Worm (Caenorhabditis elegans): ENCODE data around the gene T15B12.1.

Gene T15B12.1

ce11 chrIII:5263299-5263993, 24.5 kb upstream of the T15B12.1 start, which contains the start of the genes C34E10.9 and hap-1:
Gene C34E10.9 (minus strand): TSS chrIII:5263399.
Gene hap-1 (plus strand): TSS chrIII:5263943.
- no peak for TF ChIP-seq hmbx-1 (tag; optimal IDR thresholded peaks at IDR 0.05)
- TF ChIP-seq ets-7 (tag; optimal IDR thresholded peaks at IDR 0.05), result no peak
- TF ChIP-seq tbx-37 (GFP tag; conservative IDR thresholded peaks at IDR 0.05), result no peak
- no peak for TF ChIP-seq flt-1 (GFP tag; IDR thresholded peaks at IDR 0.05)
- TF ChIP-seq ceh-13 (GFP tag; optimal IDR thresholded peaks at IDR 0.05), result no peak
- no peak for TF ChIP-seq tbx-11 (GFP tag; IDR thresholded peaks at IDR 0.05)
- no peak for TF ChIP-seq ceh-36 (tag; optimal IDR thresholded peaks at IDR 0.05)
- no peak for TF ChIP-seq F13C5.2 (tag; optimal IDR thresholded peaks at IDR 0.05)
- no peak for TF ChIP-seq sea-1 (GFP tag; conservative IDR thresholded peaks at IDR 0.05)
- TF ChIP-seq aly-1 (tag; optimal IDR thresholded peaks at IDR 0.05), result no peak

ce11 chrIII:5264813-5265212, 23.2 kb upstream of the T15B12.1 start, which contains the start of gene gro-1:
Gene gro-1 (plus strand): TSS chrIII:5265113.
- TF ChIP-seq sea-1 (GFP tag; conservative IDR thresholded peaks at IDR 0.05), result no peak
- TF ChIP-seq pes-1 (GFP tag; IDR thresholded peaks at IDR 0.05), result no peak
- TF ChIP-seq tbx-11 (GFP tag; IDR thresholded peaks at IDR 0.05), result no peak
- no peak for TF ChIP-seq flt-1 (GFP tag; IDR thresholded peaks at IDR 0.05)
- no peak for TF ChIP-seq tbx-37 (GFP tag; conservative IDR thresholded peaks at IDR 0.05)
- TF ChIP-seq aly-1 (tag; optimal IDR thresholded peaks at IDR 0.05), result no peak
- TF ChIP-seq hnd-1 (tag; optimal IDR thresholded peaks at IDR 0.05), result no peak
- no peak for TF ChIP-seq ama-1 (optimal IDR thresholded peaks at IDR 0.05)
- no peak for TF ChIP-seq B0310.2 (tag; optimal IDR thresholded peaks at IDR 0.05)
- TF ChIP-seq F13C5.2 (tag; optimal IDR thresholded peaks at IDR 0.05), result no peak
- TF ChIP-seq hmbx-1 (tag; optimal IDR thresholded peaks at IDR 0.05), result no peak
- TF ChIP-seq ets-7 (tag; optimal IDR thresholded peaks at IDR 0.05), result no peak

DNA sequence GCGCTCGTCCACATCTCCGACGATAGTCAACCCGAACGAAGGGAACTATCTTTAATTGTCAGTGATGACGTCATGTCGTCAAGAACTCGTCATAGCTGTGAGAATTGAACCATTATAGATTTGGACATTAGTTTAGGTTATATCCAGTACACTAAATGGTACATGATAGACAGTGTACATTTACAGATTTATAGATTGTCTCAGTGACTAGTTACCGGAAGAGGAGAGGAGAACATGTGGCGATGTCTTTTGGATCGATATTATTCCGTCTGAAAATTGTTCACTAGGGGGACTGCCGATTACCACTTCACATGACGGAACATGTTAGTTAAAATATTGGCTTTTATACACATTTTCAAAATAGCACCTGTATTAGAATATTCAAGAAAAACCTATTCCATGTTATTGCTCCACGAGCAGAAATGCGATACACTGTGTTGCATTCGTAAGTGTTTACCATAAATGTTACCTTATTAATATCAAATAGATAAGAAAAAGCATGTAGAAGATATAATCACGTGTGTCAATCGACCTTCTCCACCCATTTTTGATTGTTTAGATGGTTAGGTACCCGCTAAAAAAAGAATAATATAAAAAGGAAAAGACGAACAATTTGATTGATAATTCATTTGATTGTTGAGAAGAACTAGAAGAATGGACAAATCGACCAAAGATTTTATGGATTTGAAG, 20.6 kb upstream of the T15B12.1 start, which contains the start of gene ZC395.5:
Gene ZC395.5 (plus strand): TSS at position 632 of the 690 bp plus-strand sequence.
- TF ChIP-seq tbx-37 (GFP tag; conservative IDR thresholded peaks at IDR 0.05), result no peak

DNA sequence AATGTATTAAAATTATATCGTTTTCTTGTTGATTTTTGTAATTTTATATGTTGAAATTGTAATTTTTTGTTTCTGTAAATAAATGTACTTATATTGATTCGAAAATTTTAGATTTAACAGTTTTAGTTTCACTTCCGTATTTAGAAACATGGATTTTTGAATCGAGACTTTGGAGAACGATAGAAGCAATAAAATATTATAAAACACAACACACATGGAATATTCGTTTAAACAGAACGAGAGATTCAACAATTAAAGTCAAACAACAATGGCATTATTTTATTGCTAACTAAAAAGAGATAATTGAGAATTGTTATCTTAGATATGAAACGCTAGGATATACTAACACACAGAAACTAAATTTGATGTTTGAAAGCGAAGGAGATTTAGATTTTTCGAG, 19.5 kb upstream of the T15B12.1 start:
- TF ChIP-seq aly-1 (tag; optimal IDR thresholded peaks at IDR 0.05), result no peak
- TF ChIP-seq pes-1 (GFP tag; IDR thresholded peaks at IDR 0.05), result no peak
- no peak for TF ChIP-seq hmbx-1 (tag; optimal IDR thresholded peaks at IDR 0.05)

DNA sequence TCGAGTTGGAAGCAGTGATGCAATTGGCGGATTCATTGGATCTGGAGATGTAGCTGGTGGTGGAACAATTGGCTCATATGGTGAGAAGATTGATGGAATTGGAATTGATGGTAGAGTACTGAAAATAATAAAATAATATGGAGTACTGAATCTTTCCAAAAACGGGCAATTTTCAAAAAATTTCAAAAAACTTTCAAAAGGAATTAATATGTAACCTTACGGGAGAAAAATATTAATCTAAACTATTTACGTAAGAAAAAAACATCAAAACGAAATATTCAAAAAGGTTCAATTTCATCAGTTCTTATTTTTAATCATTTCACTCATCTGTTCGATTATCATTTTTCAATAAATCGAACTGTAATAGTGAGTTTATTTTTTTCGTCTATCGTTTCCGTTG, 18.2 kb upstream of the T15B12.1 start, which contains the start of gene ZC395.4:
Gene ZC395.4 (plus strand): TSS at position 301 of the 400 bp plus-strand sequence.
- no peak for TF ChIP-seq ceh-36 (tag; optimal IDR thresholded peaks at IDR 0.05)
- TF ChIP-seq tbx-37 (GFP tag; conservative IDR thresholded peaks at IDR 0.05), result no peak
- TF ChIP-seq hmg-4 (GFP tag; optimal IDR thresholded peaks at IDR 0.05), result no peak
- TF ChIP-seq tbx-11 (GFP tag; IDR thresholded peaks at IDR 0.05), result no peak
- TF ChIP-seq pes-1 (GFP tag; IDR thresholded peaks at IDR 0.05), result no peak

- TF ChIP-seq hmg-4 (GFP tag; optimal IDR thresholded peaks at IDR 0.05), result no peak
- no peak for TF ChIP-seq ama-1 (optimal IDR thresholded peaks at IDR 0.05)
- TF ChIP-seq pes-1 (GFP tag; IDR thresholded peaks at IDR 0.05), result no peak
- no peak for TF ChIP-seq aly-1 (tag; optimal IDR thresholded peaks at IDR 0.05)
- no peak for TF ChIP-seq tbx-11 (GFP tag; IDR thresholded peaks at IDR 0.05)
- no peak for TF ChIP-seq B0310.2 (tag; optimal IDR thresholded peaks at IDR 0.05)
- TF ChIP-seq scrt-1 (GFP tag; IDR thresholded peaks at IDR 0.05), result no peak
- TF ChIP-seq ets-7 (tag; optimal IDR thresholded peaks at IDR 0.05), result no peak
- TF ChIP-seq ceh-36 (tag; optimal IDR thresholded peaks at IDR 0.05), result no peak
Observed at ce11 chrIII:5273396-5273857, 14.6 kb upstream of the T15B12.1 start, which contains the start of gene ztf-8. Gene ztf-8 (minus strand): TSS chrIII:5273471.

ce11 chrIII:5274250-5274649, 13.7 kb upstream of the T15B12.1 start:
- TF ChIP-seq aly-1 (tag; optimal IDR thresholded peaks at IDR 0.05) (no peak), scrt-1 (GFP tag; IDR thresholded peaks at IDR 0.05) (no peak), F13C5.2 (tag; optimal IDR thresholded peaks at IDR 0.05) (no peak)

DNA sequence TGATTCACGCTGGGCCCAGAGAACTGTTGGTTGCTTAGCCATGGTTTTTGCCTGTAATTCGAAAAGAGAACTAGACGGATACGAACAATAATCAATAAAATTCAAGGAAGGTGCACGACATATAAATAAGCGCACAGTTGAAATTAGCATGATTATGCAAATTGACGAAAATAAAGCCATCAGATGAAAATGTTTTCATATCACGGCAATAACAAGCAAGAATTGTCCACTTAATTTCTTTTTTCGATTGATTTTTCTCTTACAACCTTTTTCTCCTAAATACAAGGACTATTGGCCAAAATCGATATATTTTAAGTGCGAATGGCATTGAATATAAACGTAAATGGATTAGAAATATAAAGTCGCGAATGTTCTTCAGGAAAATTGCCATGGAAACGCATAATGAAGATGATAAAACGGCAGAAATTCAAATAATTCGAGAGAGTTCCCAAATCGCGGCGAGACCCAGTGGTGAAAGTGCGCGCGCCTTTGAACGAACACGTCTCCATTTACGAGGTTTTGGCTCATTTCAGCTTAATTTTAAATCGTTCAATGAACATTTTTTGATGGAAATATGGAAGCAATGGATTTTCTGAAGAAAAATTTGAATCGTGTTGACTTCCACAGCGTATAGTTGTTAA, 13.1 kb upstream of the T15B12.1 start, which contains the start of the genes daf-41 and toc-1:
Gene daf-41 (minus strand): TSS at position 51 of the 641 bp plus-strand sequence.
Gene toc-1 (plus strand): TSS at position 537 of the 641 bp plus-strand sequence.
- TF ChIP-seq F13C5.2 (tag; optimal IDR thresholded peaks at IDR 0.05) (peak; percentile 13), scrt-1 (GFP tag; IDR thresholded peaks at IDR 0.05) (no peak)

DNA sequence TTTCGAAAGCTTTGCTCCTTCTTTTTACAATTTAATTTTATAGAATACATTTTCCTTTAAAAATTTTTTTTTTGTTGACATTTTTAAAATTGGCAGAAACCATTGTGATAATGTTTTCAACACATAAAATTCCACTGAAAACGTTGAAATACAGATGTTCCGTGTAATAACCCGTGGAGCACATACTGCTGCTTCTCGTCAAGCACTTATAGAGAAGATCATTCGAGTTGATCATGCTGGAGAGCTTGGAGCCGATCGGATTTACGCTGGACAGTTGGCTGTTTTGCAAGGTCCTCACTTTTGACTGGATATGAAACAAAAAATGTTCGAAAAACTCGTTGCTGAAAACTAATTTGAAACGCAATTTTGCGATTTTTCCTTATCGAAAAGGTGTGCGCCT, 10.2 kb upstream of the T15B12.1 start, which contains the start of gene clk-1:
Gene clk-1 (plus strand): TSS at position 155 of the 400 bp plus-strand sequence.
- TF ChIP-seq flt-1 (GFP tag; IDR thresholded peaks at IDR 0.05) (no peak), ceh-13 (GFP tag; optimal IDR thresholded peaks at IDR 0.05) (no peak), F13C5.2 (tag; optimal IDR thresholded peaks at IDR 0.05) (no peak), tra-4 (tag; optimal IDR thresholded peaks at IDR 0.05) (no peak), hmbx-1 (tag; optimal IDR thresholded peaks at IDR 0.05) (no peak), scrt-1 (GFP tag; IDR thresholded peaks at IDR 0.05) (no peak), B0310.2 (tag; optimal IDR thresholded peaks at IDR 0.05) (no peak), ama-1 (optimal IDR thresholded peaks at IDR 0.05) (no peak), ceh-36 (tag; optimal IDR thresholded peaks at IDR 0.05) (no peak), sea-1 (GFP tag; conservative IDR thresholded peaks at IDR 0.05) (no peak), tbx-11 (GFP tag; IDR thresholded peaks at IDR 0.05) (no peak), tbx-37 (GFP tag; conservative IDR thresholded peaks at IDR 0.05) (no peak)

All from whole organism, early embryonic.